Fruit fly (Drosophila melanogaster) whole organism, prepupa: ENCODE measurements around the gene hwt.

Experiments
- CG10669 ChIP-seq: fragments of 200-800 bp; sonication (Bioruptor generic); optimal IDR thresholded peaks from 3 replicates; lab custom pipeline; 2018; ENCODE audit warnings: missing biosample characterization, mild to moderate bottlenecking, missing genetic modification characterization, moderate library complexity
- CG11902 ChIP-seq: fragments of 200-800 bp; sonication (Bioruptor generic); optimal IDR thresholded peaks from 3 replicates; lab custom pipeline; 2016; ENCODE audit warnings: missing biosample characterization, missing genetic modification characterization
- CG15336 ChIP-seq: fragments of 200-800 bp; sonication (Bioruptor generic); IDR thresholded peaks from 2 replicates; pipeline ENCODE4 v1.3.6; 2022; ENCODE audit warnings: missing biosample characterization, missing genetic modification characterization
- CG1621 ChIP-seq: fragments of 200-800 bp; sonication (Bioruptor generic); optimal IDR thresholded peaks from 3 replicates; lab custom pipeline; 2018; ENCODE audit warnings: missing biosample characterization, mild to moderate bottlenecking, missing genetic modification characterization
- CG16779 ChIP-seq: fragments of 200-800 bp; sonication (Bioruptor generic); optimal IDR thresholded peaks from 3 replicates; lab custom pipeline; 2017; ENCODE audit warnings: missing biosample characterization, mild to moderate bottlenecking, missing genetic modification characterization
- CG3032 ChIP-seq: fragments of 200-800 bp; optimal IDR thresholded peaks from 2 replicates; lab custom pipeline; 2019; ENCODE audit warnings: missing biosample characterization, mild to moderate bottlenecking, missing genetic modification characterization, moderate library complexity
- CG31627 ChIP-seq: fragments of 200-800 bp; sonication (Bioruptor generic); optimal IDR thresholded peaks from 3 replicates; lab custom pipeline; 2016; ENCODE audit warnings: missing biosample characterization, missing genetic modification characterization
- CG34406 ChIP-seq: fragments of 200-800 bp; sonication (Bioruptor generic); optimal IDR thresholded peaks from 3 replicates; lab custom pipeline; 2016; ENCODE audit warnings: missing biosample characterization, missing genetic modification characterization
- CG3919 ChIP-seq: fragments of 200-800 bp; sonication (Bioruptor generic); optimal IDR thresholded peaks from 3 replicates; lab custom pipeline; 2016; ENCODE audit warnings: missing biosample characterization, missing genetic modification characterization
- CG6163 ChIP-seq: fragments of 200-800 bp; sonication (Bioruptor generic); IDR thresholded peaks from 3 replicates; pipeline ENCODE4 v1.3.6; 2022; ENCODE audit warnings: missing biosample characterization, missing genetic modification characterization
- CG6792 ChIP-seq: fragments of 200-800 bp; sonication (Bioruptor generic); optimal IDR thresholded peaks from 3 replicates; lab custom pipeline; 2016; ENCODE audit warnings: missing biosample characterization, missing genetic modification characterization
- CG6808 ChIP-seq: fragments of 200-800 bp; sonication (Bioruptor generic); optimal IDR thresholded peaks from 3 replicates; lab custom pipeline; 2017; ENCODE audit warnings: missing biosample characterization, missing genetic modification characterization, mild to moderate bottlenecking, moderate library complexity, missing genetic modification reagents
- CG6854 ChIP-seq: fragments of 200-800 bp; sonication (Bioruptor generic); optimal IDR thresholded peaks from 2 replicates; lab custom pipeline; 2017; ENCODE audit warnings: missing biosample characterization, mild to moderate bottlenecking, missing genetic modification characterization
- CG7368 ChIP-seq: fragments of 200-800 bp; sonication (Bioruptor generic); optimal IDR thresholded peaks from 3 replicates; lab custom pipeline; 2016; ENCODE audit warnings: missing biosample characterization, missing genetic modification characterization
- CG8319 ChIP-seq: fragments of 200-800 bp; sonication (Bioruptor generic); optimal IDR thresholded peaks from 3 replicates; lab custom pipeline; 2016; ENCODE audit warnings: missing biosample characterization, missing genetic modification characterization
- Eip75B ChIP-seq: fragments of 200-800 bp; sonication (Bioruptor generic); optimal IDR thresholded peaks from 3 replicates; lab custom pipeline; 2016; ENCODE audit warnings: missing biosample characterization, missing genetic modification characterization
- Eip78C ChIP-seq: fragments of 200-800 bp; sonication (Bioruptor generic); peaks from one replicate; lab custom pipeline; 2016; ENCODE audit warnings: missing biosample characterization, missing genetic modification characterization
- Ets96B ChIP-seq: fragments of 200-800 bp; optimal IDR thresholded peaks from 2 replicates; lab custom pipeline; 2019; ENCODE audit warnings: missing biosample characterization, mild to moderate bottlenecking, missing genetic modification characterization, moderate library complexity
- Gug ChIP-seq: fragments of 200-800 bp; sonication (Bioruptor generic); IDR thresholded peaks from 2 replicates; pipeline ENCODE4 v1.3.6; 2022; ENCODE audit warnings: missing biosample characterization, missing genetic modification characterization
- Hr38 ChIP-seq: sonication (Bioruptor generic); optimal IDR thresholded peaks from 2 replicates; lab custom pipeline; 2016; ENCODE audit warnings: missing biosample characterization, missing genetic modification characterization
- Hr39 ChIP-seq: fragments of 200-800 bp; sonication (Bioruptor generic); optimal IDR thresholded peaks from 2 replicates; lab custom pipeline; 2016; ENCODE audit warnings: missing biosample characterization, missing genetic modification characterization
- Hr4 ChIP-seq: fragments of 200-800 bp; sonication (Bioruptor generic); optimal IDR thresholded peaks from 3 replicates; lab custom pipeline; 2016; ENCODE audit warnings: missing biosample characterization, missing genetic modification characterization
- Lpt ChIP-seq: fragments of 200-800 bp; sonication (Bioruptor generic); optimal IDR thresholded peaks from 3 replicates; lab custom pipeline; 2016; ENCODE audit warnings: missing biosample characterization, missing genetic modification characterization
- Met ChIP-seq: fragments of 200-800 bp; sonication (Bioruptor generic); optimal IDR thresholded peaks from 3 replicates; lab custom pipeline; 2016; ENCODE audit warnings: missing biosample characterization, missing genetic modification characterization
- OdsH ChIP-seq: fragments of 200-800 bp; sonication (Bioruptor generic); optimal IDR thresholded peaks from 3 replicates; lab custom pipeline; 2016; ENCODE audit warnings: missing biosample characterization, missing genetic modification characterization
- Smox ChIP-seq: fragments of 200-800 bp; sonication (Bioruptor generic); optimal IDR thresholded peaks from 3 replicates; lab custom pipeline; 2016; ENCODE audit warnings: missing biosample characterization, missing genetic modification characterization
- Sox102F ChIP-seq: fragments of 200-800 bp; sonication (Bioruptor generic); optimal IDR thresholded peaks from 2 replicates; lab custom pipeline; 2016; ENCODE audit warnings: missing biosample characterization, mild to moderate bottlenecking, missing genetic modification characterization
- Sox14 ChIP-seq: fragments of 200-800 bp; sonication (Bioruptor generic); optimal IDR thresholded peaks from 3 replicates; lab custom pipeline; 2016; ENCODE audit warnings: missing biosample characterization, missing genetic modification characterization
- Sox15 ChIP-seq: fragments of 200-800 bp; sonication (Bioruptor generic); optimal IDR thresholded peaks from 3 replicates; lab custom pipeline; 2016; ENCODE audit warnings: missing biosample characterization, missing genetic modification characterization
- achi ChIP-seq: fragments of 200-800 bp; sonication (Bioruptor generic); optimal IDR thresholded peaks from 3 replicates; lab custom pipeline; 2016; ENCODE audit warnings: missing biosample characterization, missing genetic modification characterization
- cyc ChIP-seq: fragments of 200-800 bp; sonication (Bioruptor generic); optimal IDR thresholded peaks from 3 replicates; lab custom pipeline; 2016; ENCODE audit warnings: missing biosample characterization, missing genetic modification characterization
- dac ChIP-seq: fragments of 200-800 bp; sonication (Bioruptor generic); optimal IDR thresholded peaks from 2 replicates; lab custom pipeline; 2017; ENCODE audit warnings: missing biosample characterization, mild to moderate bottlenecking, missing genetic modification characterization
- dsx ChIP-seq: fragments of 200-800 bp; optimal IDR thresholded peaks from 3 replicates; lab custom pipeline; 2019; ENCODE audit warnings: missing biosample characterization, mild to moderate bottlenecking, missing genetic modification characterization, moderate library complexity; ENCODE audit not compliant: poor library complexity, severe bottlenecking
- eg ChIP-seq: fragments of 200-800 bp; sonication (Bioruptor generic); IDR thresholded peaks from 3 replicates; pipeline ENCODE4 v1.3.6; 2022; ENCODE audit warnings: missing biosample characterization, missing genetic modification characterization
- esn ChIP-seq: fragments of 200-800 bp; sonication (Bioruptor generic); optimal IDR thresholded peaks from 2 replicates; lab custom pipeline; 2016; ENCODE audit warnings: missing biosample characterization, mild to moderate bottlenecking, missing genetic modification characterization, moderate library complexity
- pdm3 ChIP-seq: fragments of 200-800 bp; sonication (Bioruptor generic); optimal IDR thresholded peaks from 3 replicates; lab custom pipeline; 2016; ENCODE audit warnings: missing biosample characterization, missing genetic modification characterization
- spab ChIP-seq: fragments of 200-800 bp; sonication (Bioruptor generic); optimal IDR thresholded peaks from 2 replicates; lab custom pipeline; 2017; ENCODE audit warnings: missing biosample characterization, mild to moderate bottlenecking, missing genetic modification characterization, missing genetic modification reagents
- ss ChIP-seq, 2 experiments: fragments of 200-800 bp; sonication (Bioruptor generic); optimal IDR thresholded peaks; 2 replicates in 1 of 2; 3 replicates in 1 of 2; lab custom pipeline; 2017 to 2018; ENCODE audit warnings: mild to moderate bottlenecking in 2 of 2, missing biosample characterization in 2 of 2, missing genetic modification characterization in 2 of 2, moderate library complexity in 1 of 2
- svp ChIP-seq: fragments of 200-800 bp; sonication (Bioruptor generic); peaks from one replicate; lab custom pipeline; 2016; ENCODE audit warnings: missing biosample characterization, missing genetic modification characterization
- vri ChIP-seq: fragments of 200-800 bp; sonication (Bioruptor generic); optimal IDR thresholded peaks from 3 replicates; lab custom pipeline; 2016; ENCODE audit warnings: missing biosample characterization, mild to moderate bottlenecking, missing genetic modification characterization

The hwt gene

dm6 chrX:12595610-12596336 is 27.5 kb upstream of the hwt start, which contains the start of the genes CG1824 and Sec16 (continued):
- peak; percentile 50 for TF ChIP-seq OdsH
- peak; percentile 25 for TF ChIP-seq cyc (GFP tag; lab: Kevin White, UChicago)
- no peak for TF ChIP-seq Eip75B (GFP tag; lab: Kevin White, UChicago)
- TF ChIP-seq, all 60 proteins: peak for 31

DNA sequence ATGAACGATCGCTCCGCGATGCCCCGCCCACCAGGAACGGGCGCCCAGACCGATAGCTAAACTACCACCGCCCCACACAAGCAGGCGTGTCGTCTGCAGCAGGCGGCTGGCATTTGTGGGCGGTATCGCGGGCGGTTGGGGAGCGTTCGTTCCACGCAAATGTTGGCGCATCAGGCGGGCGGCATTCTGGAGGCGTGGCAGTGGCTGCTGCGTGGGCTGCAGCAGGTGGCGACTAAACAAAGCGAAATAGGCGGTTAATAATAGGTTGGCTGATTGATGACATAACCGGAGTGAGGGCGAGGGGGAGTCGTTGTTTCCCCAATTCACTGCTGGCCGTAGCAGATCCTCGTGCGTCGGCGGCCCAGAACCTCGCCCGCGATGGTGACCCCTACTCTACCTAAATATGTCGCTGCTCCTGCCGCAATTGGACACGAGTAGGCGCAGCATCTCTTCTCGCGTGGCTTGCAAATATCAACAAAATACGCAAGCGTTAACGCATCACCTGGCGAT is 26.9 kb upstream of the hwt start:
- no peak for TF ChIP-seq CG6163 (GFP tag; lab: Robert Waterston, UW)
- TF ChIP-seq CG6808 (GFP tag; lab: Kevin White, UChicago), result no peak
- peak; percentile 97 for TF ChIP-seq vri

dm6 chrX:12592121-12592466 is 23.8 kb upstream of the hwt start, which contains the start of gene LIMK1:
TSS of gene LIMK1 (minus strand) at chrX:12592193.
- TF ChIP-seq OdsH (no peak), Eip78C (GFP tag; lab: Kevin White, UChicago) (peak; percentile 46), CG3032 (tag; lab: Kevin White, UChicago) (no peak), CG11902 (no peak), cyc (GFP tag; lab: Kevin White, UChicago) (no peak), dsx (GFP tag; lab: Kevin White, UChicago) (no peak), CG3919 (GFP tag; lab: Kevin White, UChicago) (no peak), pdm3 (GFP tag; lab: Kevin White, UChicago) (no peak), svp (GFP tag; lab: Kevin White, UChicago) (peak; percentile 25)

- TF ChIP-seq CG7368 (peak; percentile 64), eg (GFP tag; lab: Robert Waterston, UW) (peak; percentile 42; the same call in 1 of the 3 replicates), OdsH (peak; percentile 80), dsx (GFP tag; lab: Kevin White, UChicago) (peak; percentile 37), CG6854 (GFP tag; lab: Kevin White, UChicago) (peak; percentile 14), dac (GFP tag; lab: Kevin White, UChicago) (peak; percentile 73), Hr39 (GFP tag; lab: Kevin White, UChicago) (peak; percentile 80), CG3032 (tag; lab: Kevin White, UChicago) (peak; percentile 59), esn (GFP tag; lab: Kevin White, UChicago) (peak; percentile 85), CG6792 (GFP tag; lab: Kevin White, UChicago) (peak; percentile 75), Gug (no peak), Eip78C (GFP tag; lab: Kevin White, UChicago) (peak; percentile 91), Ets96B (tag; lab: Kevin White, UChicago) (peak; percentile 51), Sox15 (peak; percentile 66), Eip75B (GFP tag; lab: Kevin White, UChicago) (peak; percentile 72), Met (GFP tag; lab: Kevin White, UChicago) (peak; percentile 85), cyc (GFP tag; lab: Kevin White, UChicago) (peak; percentile 71), CG8319 (GFP tag; lab: Kevin White, UChicago) (peak; percentile 65), CG16779 (tag; lab: Kevin White, UChicago) (peak; percentile 43), vri (peak; percentile 49), CG11902 (peak; percentile 50), ss (GFP tag; optimal IDR thresholded peaks at IDR 0.05; lab: Kevin White, UChicago) (peak; percentile 19 to 76), Hr38 (GFP tag; lab: Kevin White, UChicago) (no peak), Hr4 (peak; percentile 80), spab (GFP tag; lab: Kevin White, UChicago) (peak; percentile 61), CG6163 (GFP tag; lab: Robert Waterston, UW) (0 out of 3 replicates have a peak, but pooled peaks have one; percentile 6), CG10669 (GFP tag; lab: Kevin White, UChicago) (peak; percentile 69), Smox (GFP tag; lab: Kevin White, UChicago) (peak; percentile 79), CG31627 (peak; percentile 74), CG15336 (GFP tag; lab: Robert Waterston, UW) (peak; percentile 54), Sox102F (peak; percentile 74), CG34406 (peak; percentile 64), Sox14 (GFP tag; lab: Kevin White, UChicago) (peak; percentile 85), Lpt (GFP tag; lab: Kevin White, UChicago) (peak; percentile 67), achi (GFP tag; lab: Kevin White, UChicago) (peak; percentile 68), CG1621 (tag; lab: Kevin White, UChicago) (peak; percentile 49)
Measured at dm6 chrX:12591223-12592120, 23.2 kb upstream of the hwt start.
